Worm (Caenorhabditis elegans): ENCODE data around the gene pqn-8.

pqn-8 gene

DNA sequence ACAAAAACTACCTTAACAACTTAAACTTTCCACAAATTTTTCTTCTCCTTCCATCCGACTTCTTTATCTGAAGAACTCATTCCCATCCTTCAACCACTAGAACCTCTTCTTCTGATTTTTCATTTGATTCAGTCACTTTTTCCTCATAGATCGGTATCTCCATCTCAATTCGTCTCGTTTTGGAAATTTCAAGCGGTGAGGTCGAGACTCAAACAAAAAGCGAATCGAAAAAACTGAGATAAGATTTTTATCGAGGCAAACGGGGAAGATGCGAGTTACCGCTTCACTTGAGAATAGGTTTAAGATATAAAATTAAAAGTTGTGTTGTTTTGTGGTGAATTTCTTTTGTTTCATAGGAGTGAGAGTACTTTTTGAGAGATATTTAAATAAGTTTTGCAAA is 6.5 kb downstream of the pqn-8 start:
- TF ChIP-seq ceh-31 (tag; optimal IDR thresholded peaks at IDR 0.05), result no peak
- no peak for TF ChIP-seq ceh-9 (tag; optimal IDR thresholded peaks at IDR 0.05)
- TF ChIP-seq C08G9.2 (tag; optimal IDR thresholded peaks at IDR 0.05), result no peak
- no peak for TF ChIP-seq nhr-11 (tag; optimal IDR thresholded peaks at IDR 0.05)
- TF ChIP-seq gmeb-2 (tag; optimal IDR thresholded peaks at IDR 0.05), result no peak
- TF ChIP-seq zip-5 (tag; optimal IDR thresholded peaks at IDR 0.05), result no peak
- TF ChIP-seq unc-42 (tag; optimal IDR thresholded peaks at IDR 0.05), result no peak
- no peak for TF ChIP-seq T23F11.4 (GFP tag; optimal IDR thresholded peaks at IDR 0.05)
- no peak for TF ChIP-seq ceh-30 (tag; optimal IDR thresholded peaks at IDR 0.05)
- TF ChIP-seq ztf-16 (tag; optimal IDR thresholded peaks at IDR 0.05), result no peak
- no peak for TF ChIP-seq ceh-34 (tag; optimal IDR thresholded peaks at IDR 0.05)
- no peak for TF ChIP-seq mec-3 (tag; optimal IDR thresholded peaks at IDR 0.05; ENCODE audit: borderline replicate concordance)
- TF ChIP-seq odd-2 (tag; optimal IDR thresholded peaks at IDR 0.05), result no peak

DNA sequence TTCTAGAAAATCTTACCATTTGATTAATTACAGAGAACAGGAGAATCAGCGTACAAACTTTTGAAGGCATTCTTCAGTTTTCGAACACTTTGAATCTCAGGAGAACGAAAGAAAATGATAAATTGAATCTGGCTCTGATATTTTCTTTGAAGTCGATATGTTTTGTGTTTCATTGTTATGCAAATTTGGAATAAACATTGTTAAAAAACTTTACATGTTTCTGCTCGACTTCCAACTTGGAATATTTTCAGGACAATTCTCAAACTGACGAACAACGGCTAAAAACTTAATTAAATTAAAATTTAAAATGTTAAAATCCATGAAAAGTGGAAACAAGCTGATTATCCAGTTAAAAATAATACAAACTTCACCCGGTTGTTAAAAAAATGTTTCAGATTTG is 9.4 kb downstream of the pqn-8 start, which contains the start of gene C05B5.1:
C05B5.1 (minus strand) TSS at position 101 of the 400 bp plus-strand sequence.
- no peak for TF ChIP-seq eyg-1 (tag; optimal IDR thresholded peaks at IDR 0.05)
- no peak for TF ChIP-seq unc-55 (GFP tag; optimal IDR thresholded peaks at IDR 0.05)
- no peak for TF ChIP-seq ceh-2 (tag; optimal IDR thresholded peaks at IDR 0.05)
- TF ChIP-seq ceh-48 (tag; optimal IDR thresholded peaks at IDR 0.05), result no peak
- TF ChIP-seq hlh-13 (GFP tag; optimal IDR thresholded peaks at IDR 0.05), result no peak
- TF ChIP-seq T23F11.4 (GFP tag; optimal IDR thresholded peaks at IDR 0.05), result no peak
- no peak for TF ChIP-seq ref-2 (tag; optimal IDR thresholded peaks at IDR 0.05)
- no peak for TF ChIP-seq C38D4.7 (GFP tag; optimal IDR thresholded peaks at IDR 0.05)
- no peak for TF ChIP-seq zip-5 (tag; optimal IDR thresholded peaks at IDR 0.05)
- no peak for TF ChIP-seq ttx-3 (tag; optimal IDR thresholded peaks at IDR 0.05)
- no peak for TF ChIP-seq lin-11 (tag; optimal IDR thresholded peaks at IDR 0.05)
- no peak for TF ChIP-seq mec-3 (tag; optimal IDR thresholded peaks at IDR 0.05; ENCODE audit: borderline replicate concordance)
- TF ChIP-seq tbx-2 (tag; optimal IDR thresholded peaks at IDR 0.05), result no peak
- TF ChIP-seq che-1 (tag; optimal IDR thresholded peaks at IDR 0.05), result no peak
- no peak for TF ChIP-seq K09A11.1 (tag; optimal IDR thresholded peaks at IDR 0.05; ENCODE audit: insufficient read depth)
- TF ChIP-seq madf-2 (tag; optimal IDR thresholded peaks at IDR 0.05), result no peak
- TF ChIP-seq ceh-6 (GFP tag; optimal IDR thresholded peaks at IDR 0.05), result no peak

DNA sequence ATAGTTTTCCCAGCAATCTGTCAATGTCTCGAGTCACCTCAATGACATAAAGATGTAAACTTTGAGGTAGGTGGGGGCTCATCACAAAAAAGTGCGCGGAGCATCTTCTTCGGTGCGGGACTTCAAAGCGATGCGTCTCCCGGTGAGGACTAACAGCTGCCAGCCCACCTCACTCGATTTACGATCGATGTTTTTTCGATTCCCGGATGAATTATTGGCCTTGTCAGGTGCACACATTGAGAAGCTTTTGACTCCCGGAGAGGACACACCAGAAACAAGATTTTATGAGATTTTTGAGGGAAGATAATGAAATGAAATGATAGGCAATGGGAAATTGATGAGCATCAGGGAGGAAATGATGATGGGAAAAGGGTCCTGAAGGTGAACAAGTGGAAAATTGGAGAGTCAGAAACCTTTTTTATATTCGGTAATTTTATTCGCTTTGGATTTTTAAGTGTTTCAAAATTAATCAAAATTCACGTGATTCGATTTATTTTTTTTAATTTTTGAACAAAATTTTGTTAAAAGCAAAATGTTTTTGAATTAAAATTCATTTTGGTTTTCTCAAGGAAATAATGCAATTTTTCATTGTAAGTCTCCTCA is 10.9 kb downstream of the pqn-8 start, which contains the start of gene C05B5.12:
C05B5.12 (plus strand) TSS at position 553 of the 603 bp plus-strand sequence.
- TF ChIP-seq ceh-18 (tag; optimal IDR thresholded peaks at IDR 0.05) (peak; percentile 10), ceh-48 (tag; optimal IDR thresholded peaks at IDR 0.05) (no peak), unc-55 (GFP tag; optimal IDR thresholded peaks at IDR 0.05) (peak; percentile 87)

DNA sequence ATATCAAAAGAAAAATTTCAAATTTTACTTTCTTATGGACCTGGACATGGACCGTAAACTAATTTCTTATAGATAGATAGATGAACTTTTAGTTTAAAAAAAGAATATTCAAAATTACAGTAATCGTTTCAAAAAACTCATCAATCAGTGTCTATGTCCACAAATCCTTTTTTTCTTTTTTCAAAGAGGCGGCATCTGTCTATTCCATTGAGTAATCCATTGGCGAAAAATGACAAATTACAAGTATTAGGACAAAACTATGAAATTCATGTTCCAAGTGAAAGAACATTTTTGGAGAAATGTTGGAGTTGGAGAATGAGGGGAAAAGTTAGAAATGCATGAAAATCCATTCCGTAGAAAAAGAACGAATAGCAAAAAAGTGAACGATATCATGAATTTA is 12.2 kb downstream of the pqn-8 start:
- TF ChIP-seq unc-3 (GFP tag; conservative IDR thresholded peaks at IDR 0.05) (no peak), unc-3 (tag; optimal IDR thresholded peaks at IDR 0.05) (no peak), ceh-34 (tag; optimal IDR thresholded peaks at IDR 0.05) (no peak), unc-86 (tag; optimal IDR thresholded peaks at IDR 0.05) (no peak), syd-9 (tag; optimal IDR thresholded peaks at IDR 0.05) (no peak), nfya-1 (tag; optimal IDR thresholded peaks at IDR 0.05) (no peak), fax-1 (tag; optimal IDR thresholded peaks at IDR 0.05) (no peak), ceh-6 (GFP tag; optimal IDR thresholded peaks at IDR 0.05) (no peak), elt-4 (tag; optimal IDR thresholded peaks at IDR 0.05) (no peak), T23F11.4 (GFP tag; optimal IDR thresholded peaks at IDR 0.05) (no peak), ceh-30 (tag; optimal IDR thresholded peaks at IDR 0.05) (no peak), ceh-48 (tag; optimal IDR thresholded peaks at IDR 0.05) (no peak), pqm-1 (tag; optimal IDR thresholded peaks at IDR 0.05) (no peak), che-1 (tag; optimal IDR thresholded peaks at IDR 0.05) (no peak), lim-6 (tag; optimal IDR thresholded peaks at IDR 0.05) (no peak), ets-4 (tag; optimal IDR thresholded peaks at IDR 0.05) (no peak), ceh-2 (tag; optimal IDR thresholded peaks at IDR 0.05) (no peak), C08G9.2 (tag; optimal IDR thresholded peaks at IDR 0.05) (no peak)

Data from whole organism, late embryonic.